Worm (Caenorhabditis elegans) whole organism, L3 larva: ENCODE measurements around the gene mccc-2.

Experiments used
- ZK546.5 ChIP-seq: sonication (generic microtip); optimal IDR thresholded peaks from 2 replicates; lab custom pipeline; 2017; ENCODE audit warnings: missing biosample characterization, missing genetic modification characterization
- elt-1 ChIP-seq: fragments of 150-350 bp; optimal IDR thresholded peaks from 2 replicates; lab custom pipeline; 2014; ENCODE audit warnings: missing biosample characterization, missing genetic modification characterization
- fkh-10 ChIP-seq: sonication (generic microtip); optimal IDR thresholded peaks from 2 replicates; lab custom pipeline; 2017; ENCODE audit warnings: missing biosample characterization, missing genetic modification reagents, missing genetic modification characterization
- fos-1 ChIP-seq: fragments of 150-350 bp; optimal IDR thresholded peaks from 2 replicates; lab custom pipeline; 2014; ENCODE audit warnings: missing biosample characterization, missing genetic modification characterization
- hmg-11 ChIP-seq: sonication (generic microtip); optimal IDR thresholded peaks from 2 replicates; lab custom pipeline; 2016; ENCODE audit warnings: missing genetic modification characterization, missing compliant biosample characterization
- lin-15B ChIP-seq: fragments of 150-350 bp; optimal IDR thresholded peaks from 2 replicates; lab custom pipeline; 2014; ENCODE audit warnings: missing biosample characterization, missing genetic modification characterization
- nfya-1 ChIP-seq: sonication (generic microtip); optimal IDR thresholded peaks from 2 replicates; lab custom pipeline; 2017; ENCODE audit warnings: missing genetic modification characterization, mild to moderate bottlenecking, missing compliant biosample characterization, antibody characterized with exemption, moderate library complexity; ENCODE audit not compliant: insufficient read depth
- nhr-28 ChIP-seq: fragments of 150-350 bp; optimal IDR thresholded peaks from 2 replicates; lab custom pipeline; 2014; ENCODE audit warnings: missing biosample characterization, missing genetic modification characterization
- skn-1 ChIP-seq: fragments of 150-350 bp; optimal IDR thresholded peaks from 2 replicates; lab custom pipeline; 2014; ENCODE audit warnings: missing biosample characterization, missing genetic modification characterization
- snpc-4 ChIP-seq: fragments of 150-350 bp; optimal IDR thresholded peaks from 2 replicates; lab custom pipeline; 2014; ENCODE audit warnings: missing biosample characterization, missing genetic modification characterization
- unc-39 ChIP-seq: sonication (generic microtip); optimal IDR thresholded peaks from 4 replicates; lab custom pipeline; 2017; ENCODE audit warnings: missing biosample characterization, missing genetic modification characterization

- TF ChIP-seq unc-39 (tag; lab: Kevin White, UChicago), result no peak
- TF ChIP-seq fos-1 (tag; lab: Kevin White, UChicago), result no peak
- no peak for TF ChIP-seq skn-1 (tag; lab: Kevin White, UChicago)
- TF ChIP-seq fkh-10 (GFP tag; lab: Kevin White, UChicago), result no peak
- TF ChIP-seq lin-15B, result no peak
- TF ChIP-seq snpc-4 (tag; lab: Kevin White, UChicago), result no peak
- no peak for TF ChIP-seq nfya-1
- no peak for TF ChIP-seq hmg-11 (tag; lab: Kevin White, UChicago)
- no peak for TF ChIP-seq ZK546.5 (tag; lab: Kevin White, UChicago)
- TF ChIP-seq elt-1, result no peak
- no peak for TF ChIP-seq nhr-28 (tag; lab: Kevin White, UChicago)
Measured at ce11 chrIII:9138601-9139000, 49.4 kb upstream of the mccc-2 start, which contains the start of gene ZK512.7.
